Fruit fly (Drosophila melanogaster) whole organism, wandering third instar larva: ENCODE data around the gene CG17147.

Experiments used
- Dif ChIP-seq: fragments of 200-275, 200-300 bp; sonication (Bioruptor generic); optimal IDR thresholded peaks from 2 replicates; lab custom pipeline; 2018; ENCODE audit warnings: missing biosample characterization, missing genetic modification characterization; ENCODE audit not compliant: partially characterized antibody
- OdsH ChIP-seq: fragments of 200-800 bp; sonication (Bioruptor generic); optimal IDR thresholded peaks from 2 replicates; lab custom pipeline; 2016; ENCODE audit warnings: missing biosample characterization, mild to moderate bottlenecking, missing genetic modification characterization
- Rel ChIP-seq, 2 experiments: fragments of 200-800 bp; sonication (Bioruptor generic) in 1 of 2; optimal IDR thresholded peaks; 2 replicates in 1 of 2; 3 replicates in 1 of 2; lab custom pipeline; 2016 to 2019; ENCODE audit warnings: mild to moderate bottlenecking in 2 of 2, missing biosample characterization in 2 of 2, missing genetic modification characterization in 2 of 2, moderate library complexity in 1 of 2
- br ChIP-seq: fragments of 200-800 bp; sonication (Bioruptor generic); optimal IDR thresholded peaks from 2 replicates; lab custom pipeline; 2016; ENCODE audit warnings: missing biosample characterization, missing genetic modification characterization
- foxo ChIP-seq, 2 experiments: fragments of 200-800 bp; sonication (Bioruptor generic); optimal IDR thresholded peaks; 2 replicates in 1 of 2; 3 replicates in 1 of 2; lab custom pipeline; 2016 to 2017; ENCODE audit warnings: missing biosample characterization in 2 of 2, missing genetic modification characterization in 2 of 2
- pan ChIP-seq: fragments of >200 bp; optimal IDR thresholded peaks from 2 replicates; lab custom pipeline; 2017
- psq ChIP-seq: fragments of 200-800 bp; sonication (Bioruptor generic); optimal IDR thresholded peaks from 3 replicates; lab custom pipeline; 2017; ENCODE audit warnings: missing biosample characterization, mild to moderate bottlenecking, missing genetic modification characterization, moderate library complexity
- tai ChIP-seq: sonication (Bioruptor generic); optimal IDR thresholded peaks from 2 replicates; lab custom pipeline; 2016; ENCODE audit warnings: missing biosample characterization, missing genetic modification characterization
- woc ChIP-seq: sonication (Bioruptor generic); optimal IDR thresholded peaks from 2 replicates; lab custom pipeline; 2016; ENCODE audit warnings: missing biosample characterization, mild to moderate bottlenecking, missing genetic modification characterization

DNA sequence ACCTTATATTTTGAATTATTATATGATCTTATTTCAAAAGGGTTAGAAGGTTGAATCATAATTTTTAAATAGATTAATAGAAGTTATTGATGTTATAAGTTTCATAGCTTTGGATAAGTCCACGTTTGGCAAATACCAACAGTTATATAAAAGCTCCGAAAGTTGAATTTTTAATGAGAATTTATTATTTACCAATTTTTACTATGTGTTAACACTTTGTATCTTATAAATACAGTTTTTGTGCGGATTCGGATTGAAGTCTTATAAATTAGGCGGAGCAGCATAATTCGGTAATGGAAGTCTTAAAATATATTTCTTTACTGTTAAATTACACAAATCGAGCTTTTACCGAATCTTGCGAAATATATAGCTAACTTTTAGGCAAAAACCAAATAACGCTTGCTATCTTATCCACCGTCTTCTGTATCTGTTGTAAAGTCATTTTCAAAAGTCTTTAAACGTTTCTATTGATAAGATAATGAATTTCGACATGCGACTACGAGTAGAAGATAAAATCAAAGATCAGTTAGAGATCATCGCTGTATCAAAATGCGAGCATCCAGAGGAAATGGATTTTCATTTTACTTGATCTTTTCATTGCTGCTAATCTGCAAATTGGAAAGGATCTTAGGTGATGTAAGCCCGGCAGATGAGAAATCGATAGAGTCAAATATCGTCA lies 24.0 kb upstream of the CG17147 start, which contains the start of gene CG42833:
- TF ChIP-seq foxo (GFP tag; optimal IDR thresholded peaks at IDR 0.05; lab: Kevin White, UChicago) (no peak), br (GFP tag; lab: Kevin White, UChicago) (no peak), woc (GFP tag; lab: Kevin White, UChicago) (no peak), OdsH (GFP tag; lab: Kevin White, UChicago) (no peak), Dif (GFP tag; lab: Kevin White, UChicago) (no peak), psq (GFP tag; lab: Kevin White, UChicago) (no peak), Rel (GFP tag; optimal IDR thresholded peaks at IDR 0.05; lab: Kevin White, UChicago) (no peak), Rel (tag; optimal IDR thresholded peaks at IDR 0.05; lab: Kevin White, UChicago) (no peak), tai (GFP tag; lab: Kevin White, UChicago) (no peak), pan (lab: Kevin White, UChicago) (no peak)
